Worm (Caenorhabditis elegans) whole organism, L3 larva: ENCODE measurements around the gene F13D11.4.

Experiments used
- ZK546.5 ChIP-seq: sonication (generic microtip); optimal IDR thresholded peaks from 2 replicates; lab custom pipeline; 2017; ENCODE audit warnings: missing biosample characterization, missing genetic modification characterization
- elt-1 ChIP-seq: fragments of 150-350 bp; optimal IDR thresholded peaks from 2 replicates; lab custom pipeline; 2014; ENCODE audit warnings: missing biosample characterization, missing genetic modification characterization
- elt-3 ChIP-seq, 3 experiments: fragments of 150-350 bp in 1 of 3; sonication (generic microtip) in 2 of 3; optimal IDR thresholded peaks; 2 replicates in 2 of 3; 4 replicates in 1 of 3; lab custom pipeline; 2014 to 2017; ENCODE audit warnings: missing biosample characterization in 3 of 3, missing genetic modification characterization in 3 of 3
- lin-15B ChIP-seq: fragments of 150-350 bp; optimal IDR thresholded peaks from 2 replicates; lab custom pipeline; 2014; ENCODE audit warnings: missing biosample characterization, missing genetic modification characterization
- mdl-1 ChIP-seq: fragments of 150-350 bp; optimal IDR thresholded peaks from 2 replicates; lab custom pipeline; 2014; ENCODE audit warnings: missing biosample characterization, missing genetic modification characterization
- nhr-11 ChIP-seq: fragments of 150-350 bp; optimal IDR thresholded peaks from 2 replicates; lab custom pipeline; 2014; ENCODE audit warnings: missing biosample characterization, missing genetic modification characterization
- snpc-4 ChIP-seq: fragments of 150-350 bp; optimal IDR thresholded peaks from 2 replicates; lab custom pipeline; 2014; ENCODE audit warnings: missing biosample characterization, missing genetic modification characterization
- tbx-2 ChIP-seq: sonication (generic microtip); optimal IDR thresholded peaks from 2 replicates; lab custom pipeline; 2016; ENCODE audit warnings: mild to moderate bottlenecking, missing genetic modification characterization, missing compliant biosample characterization
- unc-39 ChIP-seq: sonication (generic microtip); optimal IDR thresholded peaks from 4 replicates; lab custom pipeline; 2017; ENCODE audit warnings: missing biosample characterization, missing genetic modification characterization

DNA sequence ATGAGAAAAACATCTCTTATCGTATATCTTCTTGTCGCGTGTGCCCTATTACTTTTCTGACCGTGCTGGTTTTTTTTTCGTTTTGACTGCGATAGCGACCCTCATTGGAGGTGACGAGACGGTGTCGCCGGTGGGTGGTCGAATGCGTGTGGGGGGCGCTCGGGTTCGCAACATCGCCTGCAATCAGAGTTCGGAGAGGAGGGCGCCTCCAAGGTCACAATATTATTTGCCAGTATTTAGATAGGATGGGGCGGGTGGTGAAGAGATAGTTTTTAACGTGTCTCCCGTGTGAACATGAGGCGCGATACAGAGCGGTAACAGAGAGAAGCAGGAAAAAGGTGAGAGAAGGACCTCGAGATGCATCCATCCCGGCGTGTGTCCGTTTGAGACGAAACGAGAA is 13.7 kb downstream of the F13D11.4 start:
- no peak for TF ChIP-seq ZK546.5 (tag; lab: Kevin White, UChicago)
- TF ChIP-seq elt-1: no peak
- TF ChIP-seq mdl-1 (tag; lab: Kevin White, UChicago): no peak
- no peak for TF ChIP-seq nhr-11
- no peak for TF ChIP-seq lin-15B (tag; lab: Kevin White, UChicago)
- TF ChIP-seq elt-3 (tag; optimal IDR thresholded peaks at IDR 0.05; lab: Kevin White, UChicago): no peak
- TF ChIP-seq tbx-2 (tag; lab: Kevin White, UChicago): no peak
- no peak for TF ChIP-seq unc-39 (tag; lab: Kevin White, UChicago)
- TF ChIP-seq snpc-4 (tag; lab: Kevin White, UChicago): no peak
